Worm (Caenorhabditis elegans) whole organism, young adult: ENCODE results near the gene glod-4.

Source experiments
- C17E4.6 ChIP-seq: fragments of 200-800 bp; sonication (Bioruptor generic); IDR thresholded peaks from 2 replicates; pipeline ENCODE4 v1.3.6; 2022; ENCODE audit warnings: missing genetic modification reagents, missing genetic modification characterization, missing compliant biosample characterization
- F10E7.11 ChIP-seq: sonication (generic microtip); optimal IDR thresholded peaks from 2 replicates; lab custom pipeline; 2017; ENCODE audit warnings: mild to moderate bottlenecking, missing genetic modification characterization, moderate library complexity, missing compliant biosample characterization
- F49E8.2 ChIP-seq: sonication (generic microtip); optimal IDR thresholded peaks from 3 replicates; lab custom pipeline; 2017; ENCODE audit warnings: missing genetic modification characterization, mild to moderate bottlenecking, missing compliant biosample characterization, antibody characterized with exemption, moderate library complexity; ENCODE audit not compliant: insufficient read depth
- K11D2.4 ChIP-seq: fragments of 200-800 bp; sonication (Bioruptor generic); IDR thresholded peaks from 2 replicates; pipeline ENCODE4 v1.3.6; 2022; ENCODE audit warnings: missing genetic modification reagents, missing genetic modification characterization, missing compliant biosample characterization
- T07F8.4 ChIP-seq: sonication (generic microtip); optimal IDR thresholded peaks from 2 replicates; lab custom pipeline; 2016; ENCODE audit warnings: mild to moderate bottlenecking, missing genetic modification characterization, moderate library complexity, missing compliant biosample characterization
- Y53G8AR.9 ChIP-seq: fragments of 200-800 bp; sonication (Bioruptor generic); conservative IDR thresholded peaks from 2 replicates; pipeline ENCODE4 v1.3.6; 2022; ENCODE audit warnings: missing genetic modification reagents, missing genetic modification characterization, missing compliant biosample characterization
- Y67H2A.10 ChIP-seq: fragments of 200-800 bp; sonication (Bioruptor generic); conservative IDR thresholded peaks from 2 replicates; pipeline ENCODE4 v1.3.6; 2022; ENCODE audit warnings: missing genetic modification reagents, missing genetic modification characterization, missing compliant biosample characterization
- Y79H2A.3 ChIP-seq: fragments of 200-800 bp; sonication (Bioruptor generic); conservative IDR thresholded peaks from 2 replicates; pipeline ENCODE4 v1.3.6; 2022; ENCODE audit warnings: missing genetic modification reagents, missing genetic modification characterization, missing compliant biosample characterization
- aptf-2 ChIP-seq: fragments of 200-800 bp; sonication (Bioruptor generic); conservative IDR thresholded peaks from 2 replicates; pipeline ENCODE4 v1.3.6; 2022; ENCODE audit warnings: missing genetic modification reagents, missing genetic modification characterization, missing compliant biosample characterization
- aptf-3 ChIP-seq: fragments of 200-800 bp; sonication (Bioruptor generic); IDR thresholded peaks from 2 replicates; pipeline ENCODE4 v1.3.6; 2022; ENCODE audit warnings: missing genetic modification characterization, missing compliant biosample characterization
- athp-1 ChIP-seq: sonication (generic microtip); optimal IDR thresholded peaks from 2 replicates; lab custom pipeline; 2017; ENCODE audit warnings: mild to moderate bottlenecking, missing genetic modification characterization, missing compliant biosample characterization
- attf-3 ChIP-seq: fragments of 200-800 bp; sonication (Bioruptor generic); conservative IDR thresholded peaks from 2 replicates; pipeline ENCODE4 v1.3.6; 2022; ENCODE audit warnings: missing genetic modification reagents, missing genetic modification characterization, missing compliant biosample characterization
- attf-5 ChIP-seq: fragments of 200-800 bp; sonication (Bioruptor generic); optimal IDR thresholded peaks from 2 replicates; lab custom pipeline; 2018; ENCODE audit warnings: mild to moderate bottlenecking, missing genetic modification characterization, missing compliant biosample characterization
- bed-1 ChIP-seq: fragments of 200-800 bp; sonication (Bioruptor generic); IDR thresholded peaks from 2 replicates; pipeline ENCODE4 v1.3.6; 2022; ENCODE audit warnings: missing genetic modification reagents, missing genetic modification characterization, missing compliant biosample characterization
- bed-2 ChIP-seq: fragments of 200-800 bp; sonication (Bioruptor generic); IDR thresholded peaks from 2 replicates; pipeline ENCODE4 v1.3.6; 2022; ENCODE audit warnings: missing genetic modification reagents, missing genetic modification characterization, missing compliant biosample characterization
- cebp-1 ChIP-seq, 2 experiments: fragments of 200-800 bp in 1 of 2; sonication (Bioruptor generic) in 1 of 2; sonication (generic microtip) in 1 of 2; IDR thresholded peaks in 1 of 2; optimal IDR thresholded peaks in 1 of 2; 2 replicates each; pipeline versions ENCODE4 v1.3.6 to Lab custom; 2017 to 2022; ENCODE audit warnings: missing compliant biosample characterization in 2 of 2, missing genetic modification characterization in 2 of 2, mild to moderate bottlenecking in 1 of 2, missing genetic modification reagents in 1 of 2, moderate library complexity in 1 of 2
- ceh-58 ChIP-seq: fragments of 200-800 bp; sonication (Bioruptor generic); IDR thresholded peaks from 2 replicates; pipeline ENCODE4 v1.3.6; 2022; ENCODE audit warnings: missing genetic modification characterization, missing compliant biosample characterization
- die-1 ChIP-seq: sonication (generic microtip); optimal IDR thresholded peaks from 2 replicates; lab custom pipeline; 2016; ENCODE audit warnings: missing genotype, mild to moderate bottlenecking, missing genetic modification characterization, missing compliant biosample characterization
- dox-1 ChIP-seq: fragments of 200-800 bp; sonication (Bioruptor generic); IDR thresholded peaks from 2 replicates; pipeline ENCODE4 v1.3.6; 2022; ENCODE audit warnings: missing genetic modification reagents, missing genetic modification characterization, missing compliant biosample characterization
- dpff-1 ChIP-seq: sonication (generic microtip); optimal IDR thresholded peaks from 2 replicates; lab custom pipeline; 2017; ENCODE audit warnings: mild to moderate bottlenecking, missing genetic modification characterization, missing compliant biosample characterization
- him-1 ChIP-seq: sonication (generic microtip); optimal IDR thresholded peaks from 2 replicates; lab custom pipeline; 2016; ENCODE audit warnings: missing genotype, missing genetic modification reagents, missing genetic modification characterization, missing compliant biosample characterization
- hlh-26 ChIP-seq: fragments of 200-800 bp; sonication (Bioruptor generic); conservative IDR thresholded peaks from 2 replicates; pipeline ENCODE4 v1.3.6; 2022; ENCODE audit warnings: missing genetic modification reagents, missing genetic modification characterization, missing compliant biosample characterization
- let-526 ChIP-seq: fragments of 200-800 bp; sonication (Bioruptor generic); IDR thresholded peaks from 2 replicates; pipeline ENCODE4 v1.3.6; 2022; ENCODE audit warnings: missing genetic modification reagents, missing genetic modification characterization, missing compliant biosample characterization
- let-607 ChIP-seq, 2 experiments: fragments of 200-800 bp in 1 of 2; sonication (Bioruptor generic) in 1 of 2; sonication (generic microtip) in 1 of 2; optimal IDR thresholded peaks; 2 replicates each; lab custom pipeline; 2016 to 2018; ENCODE audit warnings: mild to moderate bottlenecking in 2 of 2, missing compliant biosample characterization in 2 of 2, missing genetic modification characterization in 2 of 2, moderate library complexity in 2 of 2, missing genotype in 1 of 2
- lin-35 ChIP-seq, 3 experiments: fragments of 150-350 bp in 2 of 3; sonication (generic microtip) in 1 of 3; optimal IDR thresholded peaks; 2 replicates each; lab custom pipeline; 2014 to 2018; ENCODE audit warnings: missing biosample characterization in 3 of 3, missing genetic modification characterization in 3 of 3, missing genetic modification reagents in 3 of 3
- lsl-1 ChIP-seq: fragments of 200-800 bp; sonication (Bioruptor generic); optimal IDR thresholded peaks from 2 replicates; lab custom pipeline; 2018; ENCODE audit warnings: mild to moderate bottlenecking, missing genetic modification characterization, moderate library complexity, missing compliant biosample characterization
- lsy-27 ChIP-seq: sonication (generic microtip); optimal IDR thresholded peaks from 2 replicates; lab custom pipeline; 2017; ENCODE audit warnings: missing genetic modification characterization, mild to moderate bottlenecking, missing compliant biosample characterization, antibody characterized with exemption, missing genotype, borderline replicate concordance; ENCODE audit not compliant: insufficient read depth
- madf-10 ChIP-seq: sonication (generic microtip); optimal IDR thresholded peaks from 2 replicates; lab custom pipeline; 2016; ENCODE audit warnings: mild to moderate bottlenecking, missing genetic modification characterization, missing compliant biosample characterization
- madf-6 ChIP-seq: fragments of 200-800 bp; sonication (Bioruptor generic); IDR thresholded peaks from 2 replicates; pipeline ENCODE4 v1.3.6; 2022; ENCODE audit warnings: missing genetic modification reagents, missing genetic modification characterization, missing compliant biosample characterization
- mcd-1 ChIP-seq: fragments of 200-800 bp; sonication (Bioruptor generic); IDR thresholded peaks from 2 replicates; pipeline ENCODE4 v1.3.6; 2022; ENCODE audit warnings: missing genetic modification reagents, missing genetic modification characterization, missing compliant biosample characterization
- mel-28 ChIP-seq: sonication (generic microtip); optimal IDR thresholded peaks from 2 replicates; lab custom pipeline; 2016; ENCODE audit warnings: borderline replicate concordance, mild to moderate bottlenecking, missing genetic modification characterization, missing compliant biosample characterization
- mes-4 ChIP-seq: sonication (generic microtip); optimal IDR thresholded peaks from 2 replicates; lab custom pipeline; 2016; ENCODE audit warnings: missing genotype, missing genetic modification characterization, missing compliant biosample characterization
- nfya-1 ChIP-seq: sonication (generic microtip); optimal IDR thresholded peaks from 2 replicates; lab custom pipeline; 2017; ENCODE audit warnings: antibody characterized with exemption, missing compliant biosample characterization, missing genetic modification characterization, borderline replicate concordance; ENCODE audit not compliant: insufficient read depth
- nfyb-1 ChIP-seq: fragments of 200-800 bp; sonication (Bioruptor generic); IDR thresholded peaks from 2 replicates; pipeline ENCODE4 v1.3.6; 2022; ENCODE audit warnings: missing genetic modification reagents, missing genetic modification characterization, missing compliant biosample characterization
- nhr-179 ChIP-seq: sonication (generic microtip); optimal IDR thresholded peaks from 2 replicates; lab custom pipeline; 2016; ENCODE audit warnings: mild to moderate bottlenecking, missing genetic modification characterization, missing compliant biosample characterization
- nhr-27 ChIP-seq: fragments of 200-800 bp; sonication (Bioruptor generic); optimal IDR thresholded peaks from 2 replicates; lab custom pipeline; 2018; ENCODE audit warnings: mild to moderate bottlenecking, missing genetic modification characterization, moderate library complexity, missing compliant biosample characterization
- pbrm-1 ChIP-seq: fragments of 200-800 bp; sonication (Bioruptor generic); IDR thresholded peaks from 2 replicates; pipeline ENCODE4 v1.3.6; 2022; ENCODE audit warnings: missing genetic modification reagents, missing genetic modification characterization, missing compliant biosample characterization
- sea-2 ChIP-seq: fragments of 200-800 bp; sonication (Bioruptor generic); IDR thresholded peaks from 2 replicates; pipeline ENCODE4 v1.3.6; 2022; ENCODE audit warnings: missing genetic modification characterization, missing compliant biosample characterization
- snpc-1.3 ChIP-seq: sonication (generic microtip); optimal IDR thresholded peaks from 2 replicates; lab custom pipeline; 2017; ENCODE audit warnings: missing genetic modification characterization, mild to moderate bottlenecking, missing compliant biosample characterization, antibody characterized with exemption, moderate library complexity, missing genotype, missing genetic modification reagents; ENCODE audit not compliant: insufficient read depth
- snpc-3.4 ChIP-seq: sonication (generic microtip); optimal IDR thresholded peaks from 2 replicates; lab custom pipeline; 2017; ENCODE audit warnings: missing genetic modification characterization, mild to moderate bottlenecking, missing compliant biosample characterization, antibody characterized with exemption, moderate library complexity, missing genotype, missing genetic modification reagents
- somi-1 ChIP-seq: fragments of 200-800 bp; sonication (Bioruptor generic); optimal IDR thresholded peaks from 2 replicates; lab custom pipeline; 2018; ENCODE audit warnings: mild to moderate bottlenecking, missing genetic modification characterization, missing compliant biosample characterization
- sptf-2 ChIP-seq: fragments of 200-800 bp; sonication (Bioruptor generic); optimal IDR thresholded peaks from 2 replicates; lab custom pipeline; 2018; ENCODE audit warnings: mild to moderate bottlenecking, missing genetic modification characterization, missing compliant biosample characterization
- tlf-1 ChIP-seq: fragments of 200-800 bp; sonication (Bioruptor generic); optimal IDR thresholded peaks from 2 replicates; lab custom pipeline; 2018; ENCODE audit warnings: mild to moderate bottlenecking, missing genetic modification characterization, missing compliant biosample characterization
- zim-3 ChIP-seq: sonication (generic microtip); optimal IDR thresholded peaks from 2 replicates; lab custom pipeline; 2017; ENCODE audit warnings: mild to moderate bottlenecking, missing genetic modification characterization, moderate library complexity, missing compliant biosample characterization
- ztf-18 ChIP-seq: sonication (generic microtip); optimal IDR thresholded peaks from 2 replicates; lab custom pipeline; 2016; ENCODE audit warnings: missing genotype, mild to moderate bottlenecking, missing genetic modification characterization, missing compliant biosample characterization
- ztf-25 ChIP-seq: fragments of 200-800 bp; sonication (Bioruptor generic); IDR thresholded peaks from 2 replicates; pipeline ENCODE4 v1.3.6; 2022; ENCODE audit warnings: missing genetic modification reagents, missing genetic modification characterization, missing compliant biosample characterization
- ztf-26 ChIP-seq: sonication (generic microtip); optimal IDR thresholded peaks from 2 replicates; lab custom pipeline; 2017; ENCODE audit warnings: missing genetic modification characterization, missing compliant biosample characterization

The glod-4 gene

DNA sequence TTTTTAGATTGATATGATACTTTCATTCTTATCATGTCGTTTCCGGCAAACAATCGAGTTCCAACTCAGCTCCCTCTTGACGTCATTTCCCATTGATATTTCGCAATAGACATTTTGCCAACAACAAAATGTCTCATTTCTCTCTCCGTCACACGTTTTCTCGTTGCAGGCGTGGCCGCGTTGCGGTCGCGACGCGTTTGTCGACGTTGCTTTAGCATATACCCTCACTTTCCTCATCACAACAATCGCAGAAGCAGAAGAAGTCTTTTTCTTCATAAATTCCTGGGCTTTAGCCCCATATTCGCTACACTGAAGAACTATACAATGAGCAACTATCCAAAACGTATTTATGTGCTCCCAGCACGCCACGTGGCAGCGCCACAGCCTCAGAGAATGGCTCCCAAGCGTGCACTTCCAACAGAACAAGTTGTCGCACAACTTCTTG is 40.3 kb downstream of the glod-4 start, which contains the start of gene xbp-1:
xbp-1 (plus strand) TSS at position 151 of the 445 bp plus-strand sequence.
- no peak for TF ChIP-seq zim-3 (tag; lab: Kevin White, UChicago)
- peak; percentile 98 for TF ChIP-seq attf-5 (GFP tag; lab: Kevin White, UChicago)
- no peak for TF ChIP-seq dpff-1 (tag; lab: Kevin White, UChicago)
- TF ChIP-seq mes-4, result no peak
- TF ChIP-seq nfyb-1 (GFP tag; lab: Robert Waterston, UW), result peak; percentile 93
- no peak for TF ChIP-seq attf-3 (GFP tag; lab: Robert Waterston, UW)
- peak; percentile 78 for TF ChIP-seq tlf-1
- TF ChIP-seq snpc-3.4 (tag; lab: Kevin White, UChicago), result no peak
- TF ChIP-seq T07F8.4 (tag; lab: Kevin White, UChicago), result no peak
- no peak for TF ChIP-seq F49E8.2
- 0 out of 2 replicates have a peak, but pooled peaks have one; percentile 56 for TF ChIP-seq Y53G8AR.9 (GFP tag; lab: Robert Waterston, UW)
- TF ChIP-seq Y79H2A.3 (GFP tag; lab: Robert Waterston, UW), result no peak
- TF ChIP-seq nhr-179 (tag; lab: Kevin White, UChicago), result no peak
- no peak for TF ChIP-seq sea-2 (GFP tag; lab: Robert Waterston, UW)
- no peak for TF ChIP-seq him-1 (tag; lab: Kevin White, UChicago)
- no peak for TF ChIP-seq bed-1 (GFP tag; lab: Robert Waterston, UW)
- TF ChIP-seq let-526, result peak; percentile 59; the same call in 1 of the 2 replicates
- peak; percentile 23 for TF ChIP-seq lsl-1 (GFP tag; lab: Kevin White, UChicago)
- peak; percentile 100 for TF ChIP-seq cebp-1 (GFP tag; IDR thresholded peaks at IDR 0.05; lab: Robert Waterston, UW)
- peak; percentile 100 for TF ChIP-seq cebp-1 (tag; optimal IDR thresholded peaks at IDR 0.05; lab: Kevin White, UChicago)
- TF ChIP-seq C17E4.6 (GFP tag; lab: Robert Waterston, UW), result no peak
- TF ChIP-seq hlh-26 (GFP tag; lab: Robert Waterston, UW), result no peak
- peak in 1 of 3 experiments; percentile 48 for TF ChIP-seq lin-35 (GFP tag; optimal IDR thresholded peaks at IDR 0.05; lab: Kevin White, UChicago)
- peak; percentile 91 for TF ChIP-seq madf-10 (tag; lab: Kevin White, UChicago)
- TF ChIP-seq somi-1 (GFP tag; lab: Kevin White, UChicago), result peak; percentile 59
- TF ChIP-seq bed-2 (GFP tag; lab: Robert Waterston, UW), result no peak
- TF ChIP-seq sptf-2, result peak; percentile 32
- no peak for TF ChIP-seq mel-28 (tag; lab: Kevin White, UChicago)
- TF ChIP-seq lsy-27 (tag; lab: Kevin White, UChicago), result no peak
- TF ChIP-seq snpc-1.3 (tag; lab: Kevin White, UChicago), result no peak
- TF ChIP-seq mcd-1 (GFP tag; lab: Robert Waterston, UW), result peak; percentile 64
- peak; percentile 92 for TF ChIP-seq dox-1 (GFP tag; lab: Robert Waterston, UW)
- TF ChIP-seq aptf-2 (GFP tag; lab: Robert Waterston, UW), result no peak
- peak; percentile 64 for TF ChIP-seq ztf-18
- no peak for TF ChIP-seq nfya-1
- TF ChIP-seq aptf-3 (GFP tag; lab: Robert Waterston, UW), result no peak
- TF ChIP-seq K11D2.4 (GFP tag; lab: Robert Waterston, UW), result no peak; the same call in 1 of the 2 replicates
- peak; percentile 55; the same call in 1 of the 2 replicates for TF ChIP-seq pbrm-1 (GFP tag; lab: Robert Waterston, UW)
- TF ChIP-seq F10E7.11 (tag; lab: Kevin White, UChicago), result no peak
- peak; percentile 41 for TF ChIP-seq athp-1 (tag; lab: Kevin White, UChicago)
- no peak for TF ChIP-seq ztf-25 (GFP tag; lab: Robert Waterston, UW)
- TF ChIP-seq ztf-26 (tag; lab: Kevin White, UChicago), result peak; percentile 44
- no peak for TF ChIP-seq ceh-58 (GFP tag; lab: Robert Waterston, UW)
- peak; percentile 38; the same call in 1 of the 2 replicates for TF ChIP-seq madf-6 (GFP tag; lab: Robert Waterston, UW)
- no peak for TF ChIP-seq nhr-27
- TF ChIP-seq Y67H2A.10 (GFP tag; lab: Robert Waterston, UW), result no peak
- TF ChIP-seq die-1, result no peak
- TF ChIP-seq let-607 (tag; optimal IDR thresholded peaks at IDR 0.05; lab: Kevin White, UChicago), result peak; percentile 99
